Fruit fly (Drosophila melanogaster) whole organism, pupa: Measurements from ENCODE around the gene CG32249.

ENCODE experiments used
- CG10348 ChIP-seq: fragments of 200-800 bp; sonication (Bioruptor generic); IDR thresholded peaks from 2 replicates; pipeline ENCODE4 v1.3.6; 2022; ENCODE audit warnings: missing biosample characterization, missing genetic modification characterization
- CG12605 ChIP-seq: fragments of 200-800 bp; sonication (Bioruptor generic); IDR thresholded peaks from 2 replicates; pipeline ENCODE4 v1.3.6; 2022; ENCODE audit warnings: missing biosample characterization, missing genetic modification characterization
- CG13204 ChIP-seq: fragments of 200-800 bp; sonication (Bioruptor generic); optimal IDR thresholded peaks from 2 replicates; lab custom pipeline; 2018; ENCODE audit warnings: missing biosample characterization, mild to moderate bottlenecking, missing genetic modification characterization, moderate library complexity
- CG14655 ChIP-seq: fragments of 200-800 bp; sonication (Bioruptor generic); optimal IDR thresholded peaks from 3 replicates; lab custom pipeline; 2017; ENCODE audit warnings: mild to moderate bottlenecking, missing biosample characterization, missing genetic modification reagents, missing genetic modification characterization
- CG32121 ChIP-seq: fragments of 200-800 bp; sonication (Bioruptor generic); IDR thresholded peaks from 2 replicates; pipeline ENCODE4 v1.3.6; 2022; ENCODE audit warnings: missing biosample characterization, missing genetic modification characterization
- CG34367 ChIP-seq: fragments of 200-800 bp; sonication (Bioruptor generic); optimal IDR thresholded peaks from 2 replicates; lab custom pipeline; 2018; ENCODE audit warnings: missing biosample characterization, mild to moderate bottlenecking, missing genetic modification characterization
- CG8159 ChIP-seq: fragments of 200-800 bp; sonication (Bioruptor generic); optimal IDR thresholded peaks from 3 replicates; lab custom pipeline; 2018; ENCODE audit warnings: missing biosample characterization, mild to moderate bottlenecking, missing genetic modification characterization, moderate library complexity
- CG8301 ChIP-seq: fragments of 200-800 bp; sonication (Bioruptor generic); optimal IDR thresholded peaks from 2 replicates; lab custom pipeline; 2018; ENCODE audit warnings: missing biosample characterization, mild to moderate bottlenecking, missing genetic modification characterization
- CG9948 ChIP-seq: fragments of 200-800 bp; sonication (Bioruptor generic); optimal IDR thresholded peaks from 2 replicates; lab custom pipeline; 2018; ENCODE audit warnings: missing biosample characterization, mild to moderate bottlenecking, missing genetic modification characterization, moderate library complexity
- D1 ChIP-seq: fragments of 200-800 bp; sonication (Bioruptor generic); optimal IDR thresholded peaks from 2 replicates; lab custom pipeline; 2018; ENCODE audit warnings: missing biosample characterization, mild to moderate bottlenecking, missing genetic modification characterization, moderate library complexity
- Pif1A ChIP-seq: fragments of 200-800 bp; sonication (Bioruptor generic); optimal IDR thresholded peaks from 3 replicates; lab custom pipeline; 2016; ENCODE audit warnings: missing biosample characterization, missing genetic modification characterization
- Pif1B ChIP-seq: fragments of 200-800 bp; sonication (Bioruptor generic); optimal IDR thresholded peaks from 3 replicates; lab custom pipeline; 2016; ENCODE audit warnings: missing biosample characterization, missing genetic modification characterization
- fd96Ca ChIP-seq: fragments of 200-800 bp; sonication (Bioruptor generic); IDR thresholded peaks from 3 replicates; pipeline ENCODE4 v1.3.6; 2022; ENCODE audit warnings: missing biosample characterization, missing genetic modification characterization

DNA sequence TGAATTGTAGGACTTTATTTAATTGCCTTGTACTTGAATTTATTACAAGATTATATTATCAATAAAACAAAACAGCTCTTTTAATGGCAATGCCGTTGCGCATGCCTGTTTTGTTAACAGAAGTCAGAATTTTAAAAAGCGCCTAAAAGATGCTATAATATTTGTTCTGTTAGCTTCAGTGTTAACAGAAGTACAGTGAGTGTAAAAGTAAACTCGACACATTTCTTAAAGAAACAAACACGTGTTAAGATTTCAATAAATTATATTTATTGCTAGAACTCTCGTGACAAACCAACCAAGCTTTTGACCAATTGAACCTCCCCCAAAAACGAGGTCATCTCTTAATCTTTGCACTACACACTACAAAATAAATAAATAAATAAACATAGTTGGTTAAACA is 31.6 kb downstream of the CG32249 start:
- TF ChIP-seq Pif1A (GFP tag; lab: Kevin White, UChicago): no peak
- TF ChIP-seq Pif1B (GFP tag; lab: Kevin White, UChicago): no peak
- TF ChIP-seq CG14655: no peak
- TF ChIP-seq CG32121 (GFP tag; lab: Robert Waterston, UW): no peak
- no peak for TF ChIP-seq CG10348 (GFP tag; lab: Robert Waterston, UW)
- TF ChIP-seq CG12605: no peak
- TF ChIP-seq fd96Ca (GFP tag; lab: Robert Waterston, UW): no peak
- TF ChIP-seq CG9948 (tag; lab: Kevin White, UChicago): no peak
- TF ChIP-seq CG8301: no peak
- TF ChIP-seq CG8159 (tag; lab: Kevin White, UChicago): no peak
- TF ChIP-seq CG13204: no peak
- no peak for TF ChIP-seq CG34367 (tag; lab: Kevin White, UChicago)
- TF ChIP-seq D1 (tag; lab: Kevin White, UChicago): no peak
